Worm (Caenorhabditis elegans) whole organism, young adult: ENCODE data around the gene acy-3.
A peak's percentile ranks its signal among the peaks of the same experiment; 100 is the strongest.

Experiments used
- B0019.2 ChIP-seq: fragments of 200-800 bp; sonication (Bioruptor generic); conservative IDR thresholded peaks from 2 replicates; pipeline ENCODE4 v1.3.6; 2022; ENCODE audit warnings: missing genetic modification reagents, missing genetic modification characterization, missing compliant biosample characterization
- B0035.1 ChIP-seq: sonication (generic microtip); optimal IDR thresholded peaks from 2 replicates; lab custom pipeline; 2016; ENCODE audit warnings: missing genetic modification characterization, mild to moderate bottlenecking, missing compliant biosample characterization, missing genotype, missing genetic modification reagents
- B0261.1 ChIP-seq: sonication (generic microtip); optimal IDR thresholded peaks from 2 replicates; lab custom pipeline; 2016; ENCODE audit warnings: mild to moderate bottlenecking, missing genetic modification characterization, moderate library complexity, missing compliant biosample characterization
- F10E7.11 ChIP-seq: sonication (generic microtip); optimal IDR thresholded peaks from 2 replicates; lab custom pipeline; 2017; ENCODE audit warnings: mild to moderate bottlenecking, missing genetic modification characterization, moderate library complexity, missing compliant biosample characterization
- F37B4.10 ChIP-seq: fragments of 200-800 bp; sonication (Bioruptor generic); IDR thresholded peaks from 2 replicates; pipeline ENCODE4 v1.3.6; 2022; ENCODE audit warnings: missing genetic modification characterization, missing compliant biosample characterization
- F49E8.2 ChIP-seq: sonication (generic microtip); optimal IDR thresholded peaks from 3 replicates; lab custom pipeline; 2017; ENCODE audit warnings: missing genetic modification characterization, mild to moderate bottlenecking, missing compliant biosample characterization, antibody characterized with exemption, moderate library complexity; ENCODE audit not compliant: insufficient read depth
- F52B5.7 ChIP-seq: sonication (generic microtip); optimal IDR thresholded peaks from 2 replicates; lab custom pipeline; 2016; ENCODE audit warnings: mild to moderate bottlenecking, missing genetic modification characterization, missing compliant biosample characterization
- K12H6.12 ChIP-seq: fragments of 200-800 bp; sonication (Bioruptor generic); optimal IDR thresholded peaks from 2 replicates; lab custom pipeline; 2018; ENCODE audit warnings: mild to moderate bottlenecking, missing genetic modification characterization, missing compliant biosample characterization
- T26A5.8 ChIP-seq: sonication (generic microtip); optimal IDR thresholded peaks from 2 replicates; lab custom pipeline; 2016; ENCODE audit warnings: missing genetic modification characterization, missing compliant biosample characterization
- Y53G8AR.9 ChIP-seq: fragments of 200-800 bp; sonication (Bioruptor generic); conservative IDR thresholded peaks from 2 replicates; pipeline ENCODE4 v1.3.6; 2022; ENCODE audit warnings: missing genetic modification reagents, missing genetic modification characterization, missing compliant biosample characterization
- Y56A3A.18 ChIP-seq: fragments of 200-800 bp; sonication (Bioruptor generic); IDR thresholded peaks from 2 replicates; pipeline ENCODE4 v1.3.6; 2022; ENCODE audit warnings: missing genetic modification reagents, missing genetic modification characterization, missing compliant biosample characterization
- akir-1 ChIP-seq: fragments of 200-800 bp; sonication (Bioruptor generic); optimal IDR thresholded peaks from 2 replicates; lab custom pipeline; 2018; ENCODE audit warnings: mild to moderate bottlenecking, missing genetic modification characterization, moderate library complexity, missing compliant biosample characterization
- atf-7 ChIP-seq: sonication (generic microtip); optimal IDR thresholded peaks from 2 replicates; lab custom pipeline; 2017; ENCODE audit warnings: mild to moderate bottlenecking, missing genetic modification characterization, missing compliant biosample characterization
- attf-3 ChIP-seq: fragments of 200-800 bp; sonication (Bioruptor generic); conservative IDR thresholded peaks from 2 replicates; pipeline ENCODE4 v1.3.6; 2022; ENCODE audit warnings: missing genetic modification reagents, missing genetic modification characterization, missing compliant biosample characterization
- cebp-1 ChIP-seq, 2 experiments: fragments of 200-800 bp in 1 of 2; sonication (Bioruptor generic) in 1 of 2; sonication (generic microtip) in 1 of 2; IDR thresholded peaks in 1 of 2; optimal IDR thresholded peaks in 1 of 2; 2 replicates each; pipeline versions ENCODE4 v1.3.6 to Lab custom; 2017 to 2022; ENCODE audit warnings: missing compliant biosample characterization in 2 of 2, missing genetic modification characterization in 2 of 2, mild to moderate bottlenecking in 1 of 2, missing genetic modification reagents in 1 of 2, moderate library complexity in 1 of 2
- dpl-1 ChIP-seq: fragments of 150-350 bp; optimal IDR thresholded peaks from 2 replicates; lab custom pipeline; 2014; ENCODE audit warnings: missing biosample characterization, missing genetic modification reagents, missing genetic modification characterization
- egl-44 ChIP-seq: fragments of 200-800 bp; sonication (Bioruptor generic); IDR thresholded peaks from 2 replicates; pipeline ENCODE4 v1.3.6; 2022; ENCODE audit warnings: missing genetic modification reagents, missing genetic modification characterization, missing compliant biosample characterization
- egrh-3 ChIP-seq: fragments of 200-800 bp; sonication (Bioruptor generic); IDR thresholded peaks from 2 replicates; pipeline ENCODE4 v1.3.6; 2022; ENCODE audit warnings: missing genetic modification reagents, missing genetic modification characterization, missing compliant biosample characterization
- hmg-1.2 ChIP-seq: fragments of 200-800 bp; sonication (Bioruptor generic); IDR thresholded peaks from 2 replicates; pipeline ENCODE4 v1.3.6; 2022; ENCODE audit warnings: missing genetic modification reagents, missing genetic modification characterization, missing compliant biosample characterization
- hmg-20 ChIP-seq: fragments of 200-800 bp; sonication (Bioruptor generic); IDR thresholded peaks from 2 replicates; pipeline ENCODE4 v1.3.6; 2022; ENCODE audit warnings: missing genetic modification reagents, missing genetic modification characterization, missing compliant biosample characterization
- lin-35 ChIP-seq, 3 experiments: fragments of 150-350 bp in 2 of 3; sonication (generic microtip) in 1 of 3; optimal IDR thresholded peaks; 2 replicates each; lab custom pipeline; 2014 to 2018; ENCODE audit warnings: missing biosample characterization in 3 of 3, missing genetic modification characterization in 3 of 3, missing genetic modification reagents in 3 of 3
- lsy-27 ChIP-seq: sonication (generic microtip); optimal IDR thresholded peaks from 2 replicates; lab custom pipeline; 2017; ENCODE audit warnings: missing genetic modification characterization, mild to moderate bottlenecking, missing compliant biosample characterization, antibody characterized with exemption, missing genotype, borderline replicate concordance; ENCODE audit not compliant: insufficient read depth
- madf-8 ChIP-seq: fragments of 200-800 bp; sonication (Bioruptor generic); conservative IDR thresholded peaks from 2 replicates; pipeline ENCODE4 v1.3.6; 2022; ENCODE audit warnings: missing genetic modification reagents, missing genetic modification characterization, missing compliant biosample characterization
- mxl-1 ChIP-seq: sonication (generic microtip); optimal IDR thresholded peaks from 2 replicates; lab custom pipeline; 2016; ENCODE audit warnings: missing genetic modification characterization, missing compliant biosample characterization
- nhr-120 ChIP-seq: fragments of 200-800 bp; sonication (Bioruptor generic); IDR thresholded peaks from 2 replicates; pipeline ENCODE4 v1.3.6; 2022; ENCODE audit warnings: missing genetic modification characterization, missing compliant biosample characterization
- nhr-80 ChIP-seq: sonication (generic microtip); optimal IDR thresholded peaks from 2 replicates; lab custom pipeline; 2016; ENCODE audit warnings: missing genetic modification characterization, missing compliant biosample characterization
- pbrm-1 ChIP-seq: fragments of 200-800 bp; sonication (Bioruptor generic); IDR thresholded peaks from 2 replicates; pipeline ENCODE4 v1.3.6; 2022; ENCODE audit warnings: missing genetic modification reagents, missing genetic modification characterization, missing compliant biosample characterization
- snpc-1.1 ChIP-seq: sonication (generic microtip); optimal IDR thresholded peaks from 2 replicates; lab custom pipeline; 2017; ENCODE audit warnings: missing genetic modification characterization, mild to moderate bottlenecking, missing compliant biosample characterization, antibody characterized with exemption, moderate library complexity, missing genotype, missing genetic modification reagents; ENCODE audit not compliant: insufficient read depth
- snpc-1.3 ChIP-seq: sonication (generic microtip); optimal IDR thresholded peaks from 2 replicates; lab custom pipeline; 2017; ENCODE audit warnings: missing genetic modification characterization, mild to moderate bottlenecking, missing compliant biosample characterization, antibody characterized with exemption, moderate library complexity, missing genotype, missing genetic modification reagents; ENCODE audit not compliant: insufficient read depth
- snpc-4 ChIP-seq, 5 experiments: fragments of 150-350 bp in 1 of 5; sonication (generic microtip) in 4 of 5; optimal IDR thresholded peaks; 2 replicates each; lab custom pipeline; 2014 to 2018; ENCODE audit warnings: missing genetic modification characterization in 5 of 5, missing biosample characterization in 3 of 5, antibody characterized with exemption in 2 of 5, mild to moderate bottlenecking in 2 of 5, missing compliant biosample characterization in 2 of 5, missing genotype in 2 of 5, moderate library complexity in 2 of 5, missing genetic modification reagents in 1 of 5
- tlf-1 ChIP-seq: fragments of 200-800 bp; sonication (Bioruptor generic); optimal IDR thresholded peaks from 2 replicates; lab custom pipeline; 2018; ENCODE audit warnings: mild to moderate bottlenecking, missing genetic modification characterization, missing compliant biosample characterization
- zfh-2 ChIP-seq: fragments of 200-800 bp; sonication (Bioruptor generic); conservative IDR thresholded peaks from 2 replicates; pipeline ENCODE4 v1.3.6; 2022; ENCODE audit warnings: missing genetic modification reagents, missing genetic modification characterization, missing compliant biosample characterization
- ztf-18 ChIP-seq: sonication (generic microtip); optimal IDR thresholded peaks from 2 replicates; lab custom pipeline; 2016; ENCODE audit warnings: missing genotype, mild to moderate bottlenecking, missing genetic modification characterization, missing compliant biosample characterization
- ztf-22 ChIP-seq: fragments of 200-800 bp; sonication (Bioruptor generic); optimal IDR thresholded peaks from 2 replicates; lab custom pipeline; 2018; ENCODE audit warnings: mild to moderate bottlenecking, missing genetic modification characterization, moderate library complexity, missing compliant biosample characterization
- ztf-28 ChIP-seq: fragments of 200-800 bp; sonication (Bioruptor generic); IDR thresholded peaks from 2 replicates; pipeline ENCODE4 v1.3.6; 2022; ENCODE audit warnings: missing genetic modification reagents, missing genetic modification characterization, missing compliant biosample characterization
- ztf-6 ChIP-seq: fragments of 200-800 bp; sonication (Bioruptor generic); IDR thresholded peaks from 2 replicates; pipeline ENCODE4 v1.3.6; 2022; ENCODE audit warnings: missing genetic modification reagents, missing genetic modification characterization, missing compliant biosample characterization

The acy-3 gene

ce11 chrIII:3809008-3809407 is 22.7 kb upstream of the acy-3 start, which contains the start of gene toh-1 (continued):
- TF ChIP-seq snpc-4 (GFP tag; optimal IDR thresholded peaks at IDR 0.05; lab: Kevin White, UChicago) (no peak), snpc-4 (tag; optimal IDR thresholded peaks at IDR 0.05; lab: Kevin White, UChicago) (no peak), egl-44 (GFP tag; lab: Robert Waterston, UW) (no peak), nhr-80 (no peak), lin-35 (GFP tag; optimal IDR thresholded peaks at IDR 0.05; lab: Kevin White, UChicago) (no peak)

DNA sequence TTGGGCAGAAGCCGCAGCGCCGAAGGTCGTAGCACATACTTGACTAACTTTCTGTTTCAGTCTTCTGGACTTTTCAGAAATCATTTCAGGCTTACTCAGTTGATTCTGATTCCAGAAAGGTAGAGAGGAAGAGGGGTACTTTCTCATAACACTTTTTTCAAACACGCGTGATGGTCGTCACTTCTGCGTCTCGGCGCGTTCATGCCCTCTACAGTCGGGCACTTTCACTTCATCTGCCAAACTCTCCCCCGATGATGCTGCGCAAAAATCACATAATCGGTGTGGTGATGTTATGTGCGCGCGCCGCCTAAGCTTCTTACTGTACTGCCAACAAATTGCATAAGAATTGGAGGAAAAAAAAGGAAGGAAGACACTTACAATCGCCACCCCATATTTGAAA is 21.3 kb upstream of the acy-3 start:
- TF ChIP-seq snpc-1.1 (tag; lab: Kevin White, UChicago) (no peak), akir-1 (GFP tag; lab: Kevin White, UChicago) (no peak), tlf-1 (GFP tag; lab: Kevin White, UChicago) (no peak), pbrm-1 (no peak), ztf-6 (GFP tag; lab: Robert Waterston, UW) (no peak), lsy-27 (tag; lab: Kevin White, UChicago) (no peak), ztf-28 (GFP tag; lab: Robert Waterston, UW) (no peak), attf-3 (GFP tag; lab: Robert Waterston, UW) (no peak), K12H6.12 (tag; lab: Kevin White, UChicago) (no peak)

- TF ChIP-seq F10E7.11 (tag; lab: Kevin White, UChicago): no peak
- no peak for TF ChIP-seq hmg-1.2 (GFP tag; lab: Robert Waterston, UW)
- TF ChIP-seq Y53G8AR.9: no peak
- no peak for TF ChIP-seq hmg-20 (GFP tag; lab: Robert Waterston, UW)
- TF ChIP-seq egrh-3 (GFP tag; lab: Robert Waterston, UW): no peak
- TF ChIP-seq F49E8.2 (tag; lab: Kevin White, UChicago): no peak
- no peak for TF ChIP-seq T26A5.8 (tag; lab: Kevin White, UChicago)
- no peak for TF ChIP-seq ztf-22 (GFP tag; lab: Kevin White, UChicago)
- TF ChIP-seq akir-1 (GFP tag; lab: Kevin White, UChicago): no peak
- no peak for TF ChIP-seq ztf-18 (tag; lab: Kevin White, UChicago)
- no peak for TF ChIP-seq madf-8 (GFP tag; lab: Robert Waterston, UW)
- TF ChIP-seq snpc-1.3 (tag; lab: Kevin White, UChicago): no peak
- TF ChIP-seq zfh-2 (GFP tag; lab: Robert Waterston, UW): no peak
- no peak for TF ChIP-seq dpl-1 (GFP tag; lab: Kevin White, UChicago)
- no peak for TF ChIP-seq B0261.1
- TF ChIP-seq F52B5.7: no peak
- TF ChIP-seq B0035.1 (tag; lab: Kevin White, UChicago): no peak
- no peak for TF ChIP-seq F37B4.10 (GFP tag; lab: Robert Waterston, UW)
- TF ChIP-seq B0019.2: no peak
Observed at ce11 chrIII:3806883-3807282, 20.6 kb upstream of the acy-3 start.

DNA sequence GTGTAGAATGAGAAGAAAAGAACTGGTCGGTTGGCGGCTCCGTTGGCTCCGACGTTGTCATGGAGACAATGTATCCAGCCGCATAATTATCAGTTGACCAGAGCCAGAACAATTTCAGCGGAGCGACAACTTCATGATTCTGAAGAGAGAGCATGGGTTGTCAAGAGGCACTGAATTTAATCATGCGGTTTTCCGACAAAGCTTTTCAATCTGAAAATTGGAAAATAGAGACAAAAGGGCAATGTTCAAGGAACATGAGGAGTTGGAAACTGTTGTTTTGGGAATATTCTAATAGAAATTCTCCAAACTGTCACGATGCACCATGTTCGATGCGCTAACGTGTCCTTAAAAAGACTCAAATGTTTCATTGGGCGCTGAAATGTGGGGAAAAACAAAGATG is 18.1 kb upstream of the acy-3 start, which contains the start of gene xbx-5:
Gene xbx-5, minus strand, starts transcription at position 56 of the 400 bp plus-strand sequence.
- TF ChIP-seq Y56A3A.18 (GFP tag; lab: Robert Waterston, UW) (no peak), mxl-1 (tag; lab: Kevin White, UChicago) (no peak), Y53G8AR.9 (no peak), egrh-3 (GFP tag; lab: Robert Waterston, UW) (no peak), hmg-1.2 (GFP tag; lab: Robert Waterston, UW) (no peak), atf-7 (no peak), nhr-120 (GFP tag; lab: Robert Waterston, UW) (no peak), B0261.1 (no peak), cebp-1 (GFP tag; IDR thresholded peaks at IDR 0.05; lab: Robert Waterston, UW) (0 out of 2 replicates have a peak, but pooled peaks have one; percentile 16), cebp-1 (tag; optimal IDR thresholded peaks at IDR 0.05; lab: Kevin White, UChicago) (no peak)
